Worm (Caenorhabditis elegans) whole organism, midembryonic: ENCODE measurements around the gene ZK380.6.
"Not testable (repeated sequence)": the region's sequence is repeated elsewhere in the genome, so short reads cannot be mapped to it uniquely, and the experiment has no call there.

Experiments
- T22C8.4 ChIP-seq: fragments of 200-800 bp; sonication (Bioruptor generic); IDR thresholded peaks from 2 replicates; pipeline ENCODE4 v1.3.6; 2022; ENCODE audit warnings: missing genetic modification characterization, missing compliant biosample characterization
- cog-1 ChIP-seq: sonication (generic microtip); optimal IDR thresholded peaks from 2 replicates; lab custom pipeline; 2016; ENCODE audit warnings: missing genetic modification characterization, missing compliant biosample characterization
- flt-1 ChIP-seq: fragments of 200-800 bp; sonication (Bioruptor generic); IDR thresholded peaks from 2 replicates; pipeline ENCODE4 v1.3.6; 2022; ENCODE audit warnings: missing genetic modification characterization, missing compliant biosample characterization
- klf-2 ChIP-seq: fragments of 200-800 bp; sonication (Bioruptor generic); conservative IDR thresholded peaks from 2 replicates; pipeline ENCODE4 v1.3.6; 2022; ENCODE audit warnings: missing genetic modification reagents, missing genetic modification characterization, missing compliant biosample characterization
- med-1 ChIP-seq: sonication (generic microtip); optimal IDR thresholded peaks from 2 replicates; lab custom pipeline; 2017; ENCODE audit warnings: missing genetic modification characterization, mild to moderate bottlenecking, missing compliant biosample characterization, antibody characterized with exemption, missing genetic modification reagents; ENCODE audit not compliant: insufficient read depth
- ref-1 ChIP-seq: fragments of 200-800 bp; sonication (Bioruptor generic); conservative IDR thresholded peaks from 2 replicates; pipeline ENCODE4 v1.3.6; 2022; ENCODE audit warnings: missing genetic modification reagents, missing genetic modification characterization, missing compliant biosample characterization
- tab-1 ChIP-seq: fragments of 200-800 bp; sonication (Bioruptor generic); IDR thresholded peaks from 2 replicates; pipeline ENCODE4 v1.3.6; 2022; ENCODE audit warnings: missing genetic modification characterization, missing compliant biosample characterization
- ztf-23 ChIP-seq: fragments of 200-800 bp; sonication (Bioruptor generic); IDR thresholded peaks from 2 replicates; pipeline ENCODE4 v1.3.6; 2022; ENCODE audit warnings: missing genetic modification reagents, missing genetic modification characterization, missing compliant biosample characterization
- ztf-29 ChIP-seq: fragments of 200-800 bp; sonication (Bioruptor generic); IDR thresholded peaks from 2 replicates; pipeline ENCODE4 v1.3.6; 2022; ENCODE audit warnings: missing genetic modification reagents, missing genetic modification characterization, missing compliant biosample characterization

ce11 chrX:1690894-1691293 is 36.6 kb downstream of the ZK380.6 start, which contains the start of gene C36C9.6:
- TF ChIP-seq ztf-23 (GFP tag; lab: Robert Waterston, UW); flt-1 (GFP tag; lab: Robert Waterston, UW); med-1 (GFP tag; lab: Kevin White, UChicago); ztf-29 (GFP tag; lab: Robert Waterston, UW); tab-1 (GFP tag; lab: Robert Waterston, UW); cog-1 (tag; lab: Kevin White, UChicago); ref-1 (GFP tag; lab: Robert Waterston, UW); klf-2 (GFP tag; lab: Robert Waterston, UW); T22C8.4 (GFP tag; lab: Robert Waterston, UW): not testable (repeated sequence)
